4 worm cellular contexts compared by ENCODE assay signal in the genomic region with DNA sequence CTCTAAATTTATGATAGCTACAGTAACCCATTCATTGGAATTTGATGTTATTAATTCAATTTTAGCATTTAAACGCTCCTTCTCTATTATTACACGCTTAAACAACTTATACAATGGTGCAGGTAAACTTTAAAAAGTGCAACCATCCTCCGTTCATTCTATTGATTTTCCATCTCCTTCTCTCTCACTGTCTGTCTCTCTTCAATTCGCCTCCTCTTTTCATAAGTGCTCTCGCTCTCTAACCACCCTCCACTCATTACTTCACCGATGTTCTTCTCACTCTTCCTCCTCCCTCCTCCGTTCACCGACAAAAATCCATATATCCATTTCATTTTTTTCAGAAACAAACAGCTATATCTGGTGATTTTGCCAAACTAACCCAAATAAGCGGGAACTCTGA.
A peak's percentile ranks its signal among the peaks of the same experiment; 100 is the strongest.
TF ChIP-seq lines count a peak whose summit lies in the region.

A gene (plus strand): TSS at position 335 of the 400 bp plus-strand sequence.

TF ChIP-seq in whole organism, L1 larva, 84 proteins besides CTCF, POLR2A, EP300 and RAD21 (continued from another document and continues in another):
- TF ChIP-seq jun-1 (tag; optimal IDR thresholded peaks at IDR 0.05; lab: Kevin White, UChicago): peak; percentile 12
- TF ChIP-seq elt-3 (tag; optimal IDR thresholded peaks at IDR 0.05; lab: Kevin White, UChicago): peak in 1 of 6 experiments; percentile 15
- peak; percentile 36 for TF ChIP-seq nhr-20 (tag; optimal IDR thresholded peaks at IDR 0.05; lab: Kevin White, UChicago)
- TF ChIP-seq tlp-1 (tag; optimal IDR thresholded peaks at IDR 0.05; lab: Kevin White, UChicago): no peak
- TF ChIP-seq mab-9 (GFP tag; IDR thresholded peaks at IDR 0.05; lab: Robert Waterston, UW): no peak
- TF ChIP-seq sptf-1 (tag; optimal IDR thresholded peaks at IDR 0.05; lab: Kevin White, UChicago): no peak
- peak; percentile 14 for TF ChIP-seq nhr-85 (tag; lab: Kevin White, UChicago)
- no peak for TF ChIP-seq unc-98 (GFP tag; IDR thresholded peaks at IDR 0.05; lab: Robert Waterston, UW)
- no peak for TF ChIP-seq irx-1 (tag; optimal IDR thresholded peaks at IDR 0.05; lab: Kevin White, UChicago)
- no peak for TF ChIP-seq zag-1 (tag; optimal IDR thresholded peaks at IDR 0.05; lab: Kevin White, UChicago)
- no peak for TF ChIP-seq pqm-1 (tag; optimal IDR thresholded peaks at IDR 0.05; lab: Kevin White, UChicago)
- peak; percentile 48 for TF ChIP-seq aly-2 (tag; optimal IDR thresholded peaks at IDR 0.05; lab: Kevin White, UChicago)
- peak in 1 of 2 experiments; percentile 44 for TF ChIP-seq mdl-1 (tag; optimal IDR thresholded peaks at IDR 0.05; lab: Kevin White, UChicago)
- peak; percentile 3 to 54 (median 4) for TF ChIP-seq ceh-82 (tag; optimal IDR thresholded peaks at IDR 0.05; lab: Kevin White, UChicago)
- TF ChIP-seq mef-2 (tag; optimal IDR thresholded peaks at IDR 0.05; lab: Kevin White, UChicago): no peak
- peak; percentile 49 for TF ChIP-seq nhr-19 (GFP tag; conservative IDR thresholded peaks at IDR 0.05; lab: Robert Waterston, UW)
- no peak for TF ChIP-seq fkh-4 (tag; optimal IDR thresholded peaks at IDR 0.05; lab: Kevin White, UChicago; ENCODE audit: borderline replicate concordance)
- peak; percentile 81 to 85 for TF ChIP-seq lsy-2 (tag; optimal IDR thresholded peaks at IDR 0.05; lab: Kevin White, UChicago)
- no peak for TF ChIP-seq F16B12.6 (tag; optimal IDR thresholded peaks at IDR 0.05; lab: Kevin White, UChicago)
- peak; percentile 89 for TF ChIP-seq lin-14 (GFP tag; optimal IDR thresholded peaks at IDR 0.05; lab: Kevin White, UChicago)
- TF ChIP-seq efl-1 (optimal IDR thresholded peaks at IDR 0.05; lab: Kevin White, UChicago): peak; percentile 69 to 75
- TF ChIP-seq efl-1 (GFP tag; optimal IDR thresholded peaks at IDR 0.05 in 1 of 2; lab: Kevin White, UChicago): peak; percentile 16 to 90
- TF ChIP-seq fkh-8 (tag; optimal IDR thresholded peaks at IDR 0.05; lab: Kevin White, UChicago): no peak
- TF ChIP-seq nhr-71 (tag; optimal IDR thresholded peaks at IDR 0.05; lab: Kevin White, UChicago): peak; percentile 63
- TF ChIP-seq elt-2 (tag; optimal IDR thresholded peaks at IDR 0.05; lab: Kevin White, UChicago): no peak
- peak; percentile 80 for TF ChIP-seq rnt-1 (tag; optimal IDR thresholded peaks at IDR 0.05; lab: Kevin White, UChicago)
- TF ChIP-seq ceh-8 (GFP tag; optimal IDR thresholded peaks at IDR 0.05; lab: Kevin White, UChicago): no peak
- no peak for TF ChIP-seq pax-3 (tag; optimal IDR thresholded peaks at IDR 0.05; lab: Kevin White, UChicago)
- peak in 1 of 2 experiments; percentile 47 for TF ChIP-seq ztf-11 (tag; optimal IDR thresholded peaks at IDR 0.05; lab: Kevin White, UChicago)
- TF ChIP-seq snpc-4 (tag; optimal IDR thresholded peaks at IDR 0.05; lab: Kevin White, UChicago): peak; percentile 33
- peak; percentile 72 for TF ChIP-seq ama-1 (optimal IDR thresholded peaks at IDR 0.05; lab: Kevin White, UChicago)
- TF ChIP-seq C04F5.9 (tag; optimal IDR thresholded peaks at IDR 0.05; lab: Kevin White, UChicago): no peak

TF ChIP-seq in whole organism, L2 larva, 48 proteins besides CTCF, POLR2A, EP300 and RAD21 (continued from another document):
- TF ChIP-seq nhr-10 (tag; optimal IDR thresholded peaks at IDR 0.05; lab: Kevin White, UChicago) (no peak), skn-1 (tag; optimal IDR thresholded peaks at IDR 0.05; lab: Kevin White, UChicago) (no peak), lsy-2 (tag; optimal IDR thresholded peaks at IDR 0.05; lab: Kevin White, UChicago) (peak; percentile 49 to 78), nhr-129 (tag; optimal IDR thresholded peaks at IDR 0.05; lab: Kevin White, UChicago) (peak; percentile 53), nhr-77 (tag; optimal IDR thresholded peaks at IDR 0.05; lab: Kevin White, UChicago) (no peak), sma-9 (GFP tag; optimal IDR thresholded peaks at IDR 0.05; lab: Kevin White, UChicago) (peak; percentile 67), sma-9 (tag; optimal IDR thresholded peaks at IDR 0.05; lab: Kevin White, UChicago) (no peak), sma-3 (GFP tag; optimal IDR thresholded peaks at IDR 0.05; lab: Kevin White, UChicago) (no peak), snpc-4 (tag; optimal IDR thresholded peaks at IDR 0.05; lab: Kevin White, UChicago) (peak; percentile 17), unc-62 (GFP tag; optimal IDR thresholded peaks at IDR 0.05; lab: Kevin White, UChicago) (no peak), nhr-21 (tag; optimal IDR thresholded peaks at IDR 0.05; lab: Kevin White, UChicago) (no peak), nhr-6 (tag; optimal IDR thresholded peaks at IDR 0.05; lab: Kevin White, UChicago) (peak; percentile 14), nhr-23 (tag; optimal IDR thresholded peaks at IDR 0.05; lab: Kevin White, UChicago) (no peak), zag-1 (tag; optimal IDR thresholded peaks at IDR 0.05; lab: Kevin White, UChicago) (no peak), dmd-4 (tag; optimal IDR thresholded peaks at IDR 0.05; lab: Kevin White, UChicago) (no peak), ceh-16 (tag; optimal IDR thresholded peaks at IDR 0.05; lab: Kevin White, UChicago) (no peak), C34F6.9 (tag; optimal IDR thresholded peaks at IDR 0.05; lab: Kevin White, UChicago) (peak; percentile 68), alr-1 (tag; optimal IDR thresholded peaks at IDR 0.05; lab: Kevin White, UChicago) (no peak), crh-2 (tag; optimal IDR thresholded peaks at IDR 0.05; lab: Kevin White, UChicago) (peak; percentile 67), ztf-11 (tag; optimal IDR thresholded peaks at IDR 0.05; lab: Kevin White, UChicago) (no peak), fos-1 (tag; optimal IDR thresholded peaks at IDR 0.05; lab: Kevin White, UChicago) (peak; percentile 15)

TF ChIP-seq in whole organism, L3 larva, 47 proteins besides CTCF, POLR2A, EP300 and RAD21 (continued from another document):
- TF ChIP-seq skn-1 (tag; optimal IDR thresholded peaks at IDR 0.05; lab: Kevin White, UChicago) (no peak), R02D3.7 (tag; optimal IDR thresholded peaks at IDR 0.05; lab: Kevin White, UChicago) (no peak), pqm-1 (tag; optimal IDR thresholded peaks at IDR 0.05; lab: Kevin White, UChicago) (no peak), egl-27 (tag; optimal IDR thresholded peaks at IDR 0.05; lab: Kevin White, UChicago) (no peak), lin-39 (tag; optimal IDR thresholded peaks at IDR 0.05; lab: Kevin White, UChicago) (peak; percentile 53), jun-1 (tag; optimal IDR thresholded peaks at IDR 0.05; lab: Kevin White, UChicago) (no peak), nhr-28 (tag; optimal IDR thresholded peaks at IDR 0.05; lab: Kevin White, UChicago) (no peak), hmg-11 (tag; optimal IDR thresholded peaks at IDR 0.05; lab: Kevin White, UChicago) (peak; percentile 18), nfya-1 (tag; optimal IDR thresholded peaks at IDR 0.05; lab: Kevin White, UChicago; ENCODE audit: insufficient read depth) (peak; percentile 69), nhr-23 (tag; optimal IDR thresholded peaks at IDR 0.05; lab: Kevin White, UChicago) (peak; percentile 57), daf-12 (tag; optimal IDR thresholded peaks at IDR 0.05; lab: Kevin White, UChicago) (peak; percentile 48)

TF ChIP-seq in whole organism, L4 larva, 104 proteins besides CTCF, POLR2A, EP300 and RAD21 (continued from another document):
- no peak for TF ChIP-seq T26A8.4 (GFP tag; IDR thresholded peaks at IDR 0.05; lab: Robert Waterston, UW)
- TF ChIP-seq ama-1 (optimal IDR thresholded peaks at IDR 0.05; lab: Kevin White, UChicago): no peak
- peak; percentile 11 for TF ChIP-seq ceh-28 (tag; optimal IDR thresholded peaks at IDR 0.05; lab: Kevin White, UChicago)
- TF ChIP-seq ctbp-1 (GFP tag; IDR thresholded peaks at IDR 0.05; lab: Robert Waterston, UW): no peak
- TF ChIP-seq nhr-111 (GFP tag; optimal IDR thresholded peaks at IDR 0.05; lab: Kevin White, UChicago): no peak
- peak; percentile 39; the same call in 1 of the 2 replicates for TF ChIP-seq hmg-1.1 (GFP tag; IDR thresholded peaks at IDR 0.05; lab: Robert Waterston, UW)
- no peak for TF ChIP-seq daf-19 (GFP tag; conservative IDR thresholded peaks at IDR 0.05; lab: Robert Waterston, UW)
- peak; percentile 63 for TF ChIP-seq mes-2 (tag; optimal IDR thresholded peaks at IDR 0.05; lab: Kevin White, UChicago; ENCODE audit: poor library complexity, severe bottlenecking)
- peak; percentile 33 for TF ChIP-seq dve-1 (tag; optimal IDR thresholded peaks at IDR 0.05; lab: Kevin White, UChicago; ENCODE audit: insufficient read depth)
- no peak for TF ChIP-seq ceh-32 (tag; optimal IDR thresholded peaks at IDR 0.05; lab: Kevin White, UChicago; ENCODE audit: poor library complexity)
- no peak for TF ChIP-seq pha-4 (GFP tag; IDR thresholded peaks at IDR 0.05; lab: Robert Waterston, UW)
- TF ChIP-seq pha-4 (tag; optimal IDR thresholded peaks at IDR 0.05; lab: Kevin White, UChicago): no peak
- peak; percentile 8 for TF ChIP-seq hlh-30 (tag; optimal IDR thresholded peaks at IDR 0.05; lab: Kevin White, UChicago; ENCODE audit: insufficient read depth)
